Fruit fly (Drosophila melanogaster) whole organism, embryonic: ENCODE data around the gene CG10984.
A peak's percentile ranks its signal among the peaks of the same experiment; 100 is the strongest.

Experiments
- ATbp ChIP-seq: fragments of 200-800 bp; sonication (Bioruptor generic); optimal IDR thresholded peaks from 2 replicates; lab custom pipeline; 2017; ENCODE audit warnings: missing biosample characterization, mild to moderate bottlenecking, missing genetic modification characterization, missing genetic modification reagents
- CG11093 ChIP-seq: fragments of 200-800 bp; sonication (Bioruptor generic); IDR thresholded peaks from 3 replicates; pipeline ENCODE4 v1.3.6; 2022; ENCODE audit warnings: missing biosample characterization, missing genetic modification characterization
- CG12744 ChIP-seq: fragments of 200-800 bp; sonication (Bioruptor generic); optimal IDR thresholded peaks from 2 replicates; lab custom pipeline; 2016; ENCODE audit warnings: missing biosample characterization, missing genetic modification characterization
- CG13894 ChIP-seq: fragments of 200-800 bp; sonication (Bioruptor generic); optimal IDR thresholded peaks from 3 replicates; lab custom pipeline; 2018; ENCODE audit warnings: missing biosample characterization, mild to moderate bottlenecking, missing genetic modification characterization, moderate library complexity
- CG17361 ChIP-seq: fragments of 200-800 bp; sonication (Bioruptor generic); IDR thresholded peaks from 3 replicates; pipeline ENCODE4 v1.3.6; 2022; ENCODE audit warnings: missing biosample characterization, missing genetic modification characterization
- CG17912 ChIP-seq: fragments of 200-800 bp; sonication (Bioruptor generic); optimal IDR thresholded peaks from 2 replicates; lab custom pipeline; 2018; ENCODE audit warnings: missing biosample characterization, mild to moderate bottlenecking, missing genetic modification characterization
- CG18011 ChIP-seq: fragments of 200-800 bp; sonication (Bioruptor generic); optimal IDR thresholded peaks from 2 replicates; lab custom pipeline; 2017; ENCODE audit warnings: missing biosample characterization, missing genetic modification characterization, mild to moderate bottlenecking, moderate library complexity, missing genotype
- CG18262 ChIP-seq: fragments of 200-800 bp; optimal IDR thresholded peaks from 3 replicates; lab custom pipeline; 2019; ENCODE audit warnings: missing biosample characterization, mild to moderate bottlenecking, missing genetic modification characterization, moderate library complexity
- CG18476 ChIP-seq: fragments of 200-800 bp; sonication (Bioruptor generic); optimal IDR thresholded peaks from 2 replicates; lab custom pipeline; 2016; ENCODE audit warnings: missing biosample characterization, mild to moderate bottlenecking, missing genetic modification characterization
- CG2129 ChIP-seq: fragments of 200-800 bp; sonication (Bioruptor generic); IDR thresholded peaks from 2 replicates; pipeline ENCODE4 v1.3.6; 2022; ENCODE audit warnings: missing biosample characterization, missing genetic modification characterization; ENCODE audit not compliant: partially characterized antibody
- CG34376 ChIP-seq: fragments of 200-800 bp; sonication (Bioruptor generic); optimal IDR thresholded peaks from 2 replicates; lab custom pipeline; 2018; ENCODE audit warnings: missing biosample characterization, mild to moderate bottlenecking, missing genetic modification characterization
- CG4820 ChIP-seq: fragments of 200-800 bp; sonication (Bioruptor generic); optimal IDR thresholded peaks from 3 replicates; lab custom pipeline; 2016; ENCODE audit warnings: missing biosample characterization, missing genetic modification characterization
- CG5953 ChIP-seq: fragments of 200-800 bp; sonication (Bioruptor generic); IDR thresholded peaks from 2 replicates; pipeline ENCODE4 v1.3.6; 2022; ENCODE audit warnings: missing biosample characterization, missing genetic modification characterization
- CG7556 ChIP-seq: fragments of 200-800 bp; sonication (Bioruptor generic); optimal IDR thresholded peaks from 2 replicates; lab custom pipeline; 2017; ENCODE audit warnings: missing biosample characterization, mild to moderate bottlenecking, missing genetic modification characterization
- CG8944 ChIP-seq: fragments of 200-800 bp; sonication (Bioruptor generic); optimal IDR thresholded peaks from 3 replicates; lab custom pipeline; 2016; ENCODE audit warnings: missing biosample characterization, missing genetic modification characterization
- CG9932 ChIP-seq: fragments of 200-800 bp; sonication (Bioruptor generic); IDR thresholded peaks from 2 replicates; pipeline ENCODE4 v1.3.6; 2022; ENCODE audit warnings: missing biosample characterization, missing genetic modification characterization
- CoRest ChIP-seq: fragments of 200-800 bp; sonication (Bioruptor generic); optimal IDR thresholded peaks from 3 replicates; lab custom pipeline; 2018; ENCODE audit warnings: missing biosample characterization, mild to moderate bottlenecking, missing genetic modification characterization, moderate library complexity
- Dp ChIP-seq: fragments of 200-800 bp; sonication (Bioruptor generic); optimal IDR thresholded peaks from 2 replicates; lab custom pipeline; 2018; ENCODE audit warnings: missing biosample characterization, mild to moderate bottlenecking, missing genetic modification characterization, moderate library complexity
- Fer3 ChIP-seq: fragments of 200-800 bp; sonication (Bioruptor generic); optimal IDR thresholded peaks from 2 replicates; lab custom pipeline; 2018; ENCODE audit warnings: missing biosample characterization, mild to moderate bottlenecking, missing genetic modification characterization, moderate library complexity
- H2.0 ChIP-seq: fragments of 200-800 bp; sonication (Bioruptor generic); IDR thresholded peaks from 2 replicates; pipeline ENCODE4 v1.3.6; 2022; ENCODE audit warnings: missing biosample characterization, missing genetic modification characterization
- HLHmδ ChIP-seq: fragments of 200-800 bp; sonication (Bioruptor generic); optimal IDR thresholded peaks from 2 replicates; lab custom pipeline; 2018; ENCODE audit warnings: missing biosample characterization, mild to moderate bottlenecking, missing genetic modification characterization, moderate library complexity
- Jarid2 ChIP-seq: fragments of 200-800 bp; sonication (Bioruptor generic); optimal IDR thresholded peaks from 3 replicates; lab custom pipeline; 2017; ENCODE audit warnings: mild to moderate bottlenecking, missing biosample characterization, missing genetic modification reagents, missing genetic modification characterization
- Pdp1 ChIP-seq, 2 experiments: fragments of 200-800 bp; sonication (Bioruptor generic); optimal IDR thresholded peaks; 3 replicates each; lab custom pipeline; 2016; ENCODE audit warnings: missing biosample characterization in 2 of 2, missing genetic modification characterization in 2 of 2, mild to moderate bottlenecking in 1 of 2, moderate library complexity in 1 of 2
- Ptx1 ChIP-seq: fragments of 200-800 bp; sonication (Bioruptor generic); IDR thresholded peaks from 2 replicates; pipeline ENCODE4 v1.3.6; 2022; ENCODE audit warnings: missing biosample characterization, missing genetic modification characterization
- Sin3A ChIP-seq: fragments of >200 bp; optimal IDR thresholded peaks from 2 replicates; lab custom pipeline; 2018
- Sox100B ChIP-seq: fragments of 200-800 bp; sonication (Bioruptor generic); optimal IDR thresholded peaks from 3 replicates; lab custom pipeline; 2018; ENCODE audit warnings: missing biosample characterization, mild to moderate bottlenecking, missing genetic modification characterization
- Sry-δ ChIP-seq: fragments of 200-800 bp; sonication (Bioruptor generic); optimal IDR thresholded peaks from 2 replicates; lab custom pipeline; 2016; ENCODE audit warnings: missing biosample characterization, missing genetic modification characterization
- Ssrp ChIP-seq: fragments of 200-800 bp; sonication (Bioruptor generic); optimal IDR thresholded peaks from 2 replicates; lab custom pipeline; 2018; ENCODE audit warnings: missing biosample characterization, mild to moderate bottlenecking, missing genetic modification characterization, moderate library complexity
- Tbp ChIP-seq: fragments of >200 bp; optimal IDR thresholded peaks from 2 replicates; lab custom pipeline; 2018; ENCODE audit warnings: missing biosample characterization, missing genetic modification characterization
- ase ChIP-seq: fragments of 200-800 bp; sonication (Bioruptor generic); IDR thresholded peaks from 3 replicates; pipeline ENCODE4 v1.3.6; 2022; ENCODE audit warnings: missing biosample characterization, missing genetic modification characterization
- chif ChIP-seq, 2 experiments: fragments of 200-800 bp; sonication (Bioruptor generic); optimal IDR thresholded peaks; 3 replicates each; lab custom pipeline; 2016; ENCODE audit warnings: missing biosample characterization in 2 of 2, missing genetic modification characterization in 2 of 2
- chn ChIP-seq: fragments of 200-800 bp; sonication (Bioruptor generic); optimal IDR thresholded peaks from 2 replicates; lab custom pipeline; 2016; ENCODE audit warnings: missing biosample characterization, missing genetic modification characterization
- danr ChIP-seq: fragments of 200-800 bp; sonication (Bioruptor generic); IDR thresholded peaks from 2 replicates; pipeline ENCODE4 v1.3.6; 2022; ENCODE audit warnings: missing biosample characterization, missing genetic modification characterization
- disco-r ChIP-seq: fragments of 200-800 bp; sonication (Bioruptor generic); optimal IDR thresholded peaks from 2 replicates; lab custom pipeline; 2016; ENCODE audit warnings: missing biosample characterization, missing genetic modification characterization
- fru ChIP-seq: fragments of >200 bp; optimal IDR thresholded peaks from 2 replicates; lab custom pipeline; 2017
- klu ChIP-seq: fragments of 200-800 bp; sonication (Bioruptor generic); IDR thresholded peaks from 2 replicates; pipeline ENCODE4 v1.3.6; 2022; ENCODE audit warnings: missing biosample characterization, missing genetic modification characterization
- lbe ChIP-seq: fragments of 200-800 bp; sonication (Bioruptor generic); optimal IDR thresholded peaks from 2 replicates; lab custom pipeline; 2016; ENCODE audit warnings: missing biosample characterization, mild to moderate bottlenecking, missing genetic modification characterization
- lov ChIP-seq, 2 experiments: fragments of 200-800 bp in 1 of 2; fragments of >200 bp in 1 of 2; sonication (Bioruptor generic) in 1 of 2; IDR thresholded peaks in 1 of 2; optimal IDR thresholded peaks in 1 of 2; 2 replicates in 1 of 2; 3 replicates in 1 of 2; pipeline versions ENCODE4 v1.3.6 to Lab custom; 2017 to 2022; ENCODE audit warnings: missing biosample characterization in 1 of 2, missing genetic modification characterization in 1 of 2
- mam ChIP-seq: fragments of 200-800 bp; sonication (Bioruptor generic); optimal IDR thresholded peaks from 3 replicates; lab custom pipeline; 2016; ENCODE audit warnings: missing biosample characterization, missing genetic modification characterization
- nom ChIP-seq: fragments of 200-800 bp; sonication (Bioruptor generic); optimal IDR thresholded peaks from 2 replicates; lab custom pipeline; 2017; ENCODE audit warnings: missing biosample characterization, missing genetic modification characterization, mild to moderate bottlenecking, moderate library complexity, missing genetic modification reagents
- org-1 ChIP-seq: fragments of 200-800 bp; sonication (Bioruptor generic); optimal IDR thresholded peaks from 2 replicates; lab custom pipeline; 2017; ENCODE audit warnings: missing biosample characterization, missing genetic modification characterization
- p53 ChIP-seq: fragments of 200-800 bp; sonication (Bioruptor generic); optimal IDR thresholded peaks from 2 replicates; lab custom pipeline; 2016; ENCODE audit warnings: missing biosample characterization, missing genetic modification characterization
- pan ChIP-seq, 4 experiments: fragments of >200 bp in 3 of 4; fragments of 200-800 bp in 1 of 4; sonication (Bioruptor generic) in 1 of 4; optimal IDR thresholded peaks in 3 of 4; IDR thresholded peaks in 1 of 4; 2 replicates each; pipeline versions ENCODE4 v1.3.6 to Lab custom; 2017 to 2022; ENCODE audit warnings: missing biosample characterization in 2 of 4, missing genetic modification characterization in 2 of 4, mixed read lengths in 1 of 4
- pzg ChIP-seq: fragments of 200-800 bp; sonication (Bioruptor generic); optimal IDR thresholded peaks from 3 replicates; lab custom pipeline; 2018; ENCODE audit warnings: missing biosample characterization, mild to moderate bottlenecking, missing genetic modification characterization, moderate library complexity
- sim ChIP-seq: fragments of 200-800 bp; sonication (Bioruptor generic); IDR thresholded peaks from 2 replicates; pipeline ENCODE4 v1.3.6; 2022; ENCODE audit warnings: missing biosample characterization, missing genetic modification characterization
- sima ChIP-seq: fragments of 200-800 bp; sonication (Bioruptor generic); optimal IDR thresholded peaks from 2 replicates; lab custom pipeline; 2016; ENCODE audit warnings: missing biosample characterization, missing genetic modification characterization
- tio ChIP-seq: fragments of 200-800 bp; sonication (Bioruptor generic); optimal IDR thresholded peaks from 2 replicates; lab custom pipeline; 2017; ENCODE audit warnings: missing biosample characterization, missing genetic modification characterization, inconsistent platforms

CG10984 gene

dm6 chr3L:12749567-12750535 lies at the start of gene CG10984, which contains the start of gene Klc (continued):
- no peak for TF ChIP-seq klu
- TF ChIP-seq Sox100B (GFP tag; lab: Kevin White, UChicago), result peak; percentile 49
- TF ChIP-seq CG18262 (tag; lab: Kevin White, UChicago), result peak; percentile 65
- TF ChIP-seq Tbp (GFP tag; lab: Kevin White, UChicago), result no peak
- peak; percentile 30 for TF ChIP-seq lbe (GFP tag; lab: Kevin White, UChicago)
- TF ChIP-seq Fer3 (tag; lab: Kevin White, UChicago), result peak; percentile 28
- peak; percentile 28 for TF ChIP-seq tio (GFP tag; lab: Kevin White, UChicago)
- no peak for TF ChIP-seq CG2129 (GFP tag; lab: Robert Waterston, UW)
- peak; percentile 50 for TF ChIP-seq CoRest (tag; lab: Kevin White, UChicago)
- TF ChIP-seq Dp (GFP tag; lab: Kevin White, UChicago), result peak; percentile 9
- no peak for TF ChIP-seq CG17912 (GFP tag; lab: Kevin White, UChicago)
- TF ChIP-seq HLHmδ, result no peak
- TF ChIP-seq Ssrp (tag; lab: Kevin White, UChicago), result peak; percentile 34
- TF ChIP-seq CG5953 (GFP tag; lab: Robert Waterston, UW), result no peak
- TF ChIP-seq nom (GFP tag; lab: Kevin White, UChicago), result peak; percentile 57
- no peak for TF ChIP-seq ase (GFP tag; lab: Robert Waterston, UW)
- TF ChIP-seq CG13894 (tag; lab: Kevin White, UChicago), result no peak
- no peak for TF ChIP-seq CG12744 (GFP tag; lab: Kevin White, UChicago)
- peak; percentile 63 for TF ChIP-seq mam (GFP tag; lab: Kevin White, UChicago)
- TF ChIP-seq danr, result peak; percentile 54; the same call in 1 of the 2 replicates
- 0 out of 2 replicates have a peak, but pooled peaks have one; percentile 20 for TF ChIP-seq sim
- no peak for TF ChIP-seq Jarid2 (GFP tag; lab: Kevin White, UChicago)
- no peak for TF ChIP-seq p53 (GFP tag; lab: Kevin White, UChicago)
- peak; percentile 19 for TF ChIP-seq CG4820 (GFP tag; lab: Kevin White, UChicago)
- no peak for TF ChIP-seq CG9932
- TF ChIP-seq chn (GFP tag; lab: Kevin White, UChicago), result peak; percentile 74
- TF ChIP-seq Sin3A (lab: Kevin White, UChicago), result peak; percentile 34
- peak; percentile 67 for TF ChIP-seq CG8944
- TF ChIP-seq ATbp, result no peak
- TF ChIP-seq org-1 (GFP tag; lab: Kevin White, UChicago), result peak; percentile 44
- peak; percentile 51 to 77 for TF ChIP-seq Pdp1 (GFP tag; optimal IDR thresholded peaks at IDR 0.05; lab: Kevin White, UChicago)
- TF ChIP-seq CG18476 (GFP tag; lab: Kevin White, UChicago), result peak; percentile 47
- TF ChIP-seq CG34376 (GFP tag; lab: Kevin White, UChicago), result peak; percentile 57
- peak; percentile 13 for TF ChIP-seq sima (GFP tag; lab: Kevin White, UChicago)
- peak; percentile 30; the same call in 1 of the 3 replicates for TF ChIP-seq CG17361 (GFP tag; lab: Robert Waterston, UW)
- no peak for TF ChIP-seq fru (lab: Kevin White, UChicago)
- no peak for TF ChIP-seq chif (GFP tag; optimal IDR thresholded peaks at IDR 0.05; lab: Kevin White, UChicago)
- TF ChIP-seq pan (optimal IDR thresholded peaks at IDR 0.05; lab: Kevin White, UChicago), result no peak
- TF ChIP-seq pan (GFP tag; optimal IDR thresholded peaks at IDR 0.05 in 1 of 2, IDR thresholded peaks at IDR 0.05 in 1 of 2), result peak in 1 of 2 experiments; percentile 79
- TF ChIP-seq Ptx1, result no peak; the same call in none of the 2 replicates
- no peak for TF ChIP-seq disco-r (GFP tag; lab: Kevin White, UChicago)
- TF ChIP-seq H2.0 (GFP tag; lab: Robert Waterston, UW), result peak; percentile 67
- TF ChIP-seq pzg (GFP tag; lab: Kevin White, UChicago), result peak; percentile 71
- peak; percentile 44 for TF ChIP-seq Sry-δ (GFP tag; lab: Kevin White, UChicago)
- peak; percentile 36 for TF ChIP-seq CG18011
- 0 out of 3 replicates have a peak, but pooled peaks have one; percentile 56 for TF ChIP-seq CG11093
- TF ChIP-seq CG7556 (GFP tag; lab: Kevin White, UChicago), result no peak
- no peak for TF ChIP-seq lov (optimal IDR thresholded peaks at IDR 0.05; lab: Kevin White, UChicago)
- TF ChIP-seq lov (GFP tag; IDR thresholded peaks at IDR 0.05; lab: Robert Waterston, UW), result no peak; the same call in 2 of the 3 replicates
